Worm (Caenorhabditis elegans): ENCODE data around the gene T28A8.4.

The T28A8.4 gene

ce11 chrIII:13530017-13530416 is 26.5 kb downstream of the T28A8.4 start (continued):
- TF ChIP-seq F33H1.4 (GFP tag; IDR thresholded peaks at IDR 0.05) (peak; percentile 64), B0336.3 (GFP tag; IDR thresholded peaks at IDR 0.05) (0 out of 2 replicates have a peak, but pooled peaks have one; percentile 42), lir-1 (GFP tag; conservative IDR thresholded peaks at IDR 0.05) (no peak), nhr-90 (tag; optimal IDR thresholded peaks at IDR 0.05) (no peak), pbrm-1 (GFP tag; IDR thresholded peaks at IDR 0.05) (peak; percentile 71; the same call in 1 of the 2 replicates), lin-54 (GFP tag; optimal IDR thresholded peaks at IDR 0.05) (peak; percentile 63), B0035.1 (tag; optimal IDR thresholded peaks at IDR 0.05) (no peak), hsf-1 (GFP tag; IDR thresholded peaks at IDR 0.05) (peak; percentile 84), snpc-3.4 (tag; optimal IDR thresholded peaks at IDR 0.05) (peak; percentile 14), snpc-1.1 (tag; optimal IDR thresholded peaks at IDR 0.05; ENCODE audit: insufficient read depth) (no peak), xnd-1 (tag; optimal IDR thresholded peaks at IDR 0.05) (peak; percentile 70), let-526 (GFP tag; IDR thresholded peaks at IDR 0.05) (no peak), ceh-100 (GFP tag; IDR thresholded peaks at IDR 0.05) (peak; percentile 21; the same call in 1 of the 2 replicates), ztf-3 (GFP tag; optimal IDR thresholded peaks at IDR 0.05) (no peak), mxl-1 (tag; optimal IDR thresholded peaks at IDR 0.05) (no peak), madf-8 (GFP tag; conservative IDR thresholded peaks at IDR 0.05) (peak; percentile 83), ccch-3 (GFP tag; optimal IDR thresholded peaks at IDR 0.05) (no peak), F57A8.1 (GFP tag; optimal IDR thresholded peaks at IDR 0.05) (no peak), dox-1 (GFP tag; IDR thresholded peaks at IDR 0.05) (peak; percentile 67), dpl-1 (GFP tag; optimal IDR thresholded peaks at IDR 0.05) (peak; percentile 71)

ce11 chrIII:13530838-13531237 is 27.4 kb downstream of the T28A8.4 start:
- TF ChIP-seq F49E8.2 (tag; optimal IDR thresholded peaks at IDR 0.05; ENCODE audit: insufficient read depth) (no peak), hmg-1.2 (GFP tag; IDR thresholded peaks at IDR 0.05) (peak; percentile 51; the same call in 1 of the 2 replicates), snpc-1.1 (tag; optimal IDR thresholded peaks at IDR 0.05; ENCODE audit: insufficient read depth) (no peak)

- TF ChIP-seq ama-1 (optimal IDR thresholded peaks at IDR 0.05) (no peak), ama-1 (GFP tag; optimal IDR thresholded peaks at IDR 0.05) (no peak), somi-1 (GFP tag; optimal IDR thresholded peaks at IDR 0.05) (no peak), sptf-2 (GFP tag; optimal IDR thresholded peaks at IDR 0.05) (no peak), lin-35 (GFP tag; optimal IDR thresholded peaks at IDR 0.05) (no peak), ceh-91 (GFP tag; IDR thresholded peaks at IDR 0.05) (no peak), egrh-3 (GFP tag; IDR thresholded peaks at IDR 0.05) (peak; percentile 36; the same call in 1 of the 2 replicates), F23B12.7 (tag; optimal IDR thresholded peaks at IDR 0.05; ENCODE audit: insufficient read depth) (no peak), hmg-1.2 (GFP tag; IDR thresholded peaks at IDR 0.05) (0 out of 2 replicates have a peak, but pooled peaks have one; percentile 10), ccch-3 (GFP tag; optimal IDR thresholded peaks at IDR 0.05) (no peak)
These were observed 31.2 kb downstream of the T28A8.4 start for ce11 chrIII:13534704-13535103.

ce11 chrIII:13535735-13536390 is 32.4 kb downstream of the T28A8.4 start:
- TF ChIP-seq cebp-1 (GFP tag; IDR thresholded peaks at IDR 0.05), result peak; percentile 76
- peak; percentile 93 for TF ChIP-seq cebp-1 (tag; optimal IDR thresholded peaks at IDR 0.05)
- no peak for TF ChIP-seq hsf-1 (GFP tag; IDR thresholded peaks at IDR 0.05)
- TF ChIP-seq bed-2 (GFP tag; IDR thresholded peaks at IDR 0.05), result no peak
- no peak for TF ChIP-seq mes-4 (tag; optimal IDR thresholded peaks at IDR 0.05)
- TF ChIP-seq dox-1 (GFP tag; IDR thresholded peaks at IDR 0.05), result no peak
- TF ChIP-seq Y95B8A.8 (GFP tag; IDR thresholded peaks at IDR 0.05), result no peak
- no peak for TF ChIP-seq C17E4.6 (GFP tag; IDR thresholded peaks at IDR 0.05)
- no peak for TF ChIP-seq pbrm-1 (GFP tag; IDR thresholded peaks at IDR 0.05)
